Worm (Caenorhabditis elegans): Measurements from ENCODE around the gene ggtb-1.

ggtb-1 gene

DNA sequence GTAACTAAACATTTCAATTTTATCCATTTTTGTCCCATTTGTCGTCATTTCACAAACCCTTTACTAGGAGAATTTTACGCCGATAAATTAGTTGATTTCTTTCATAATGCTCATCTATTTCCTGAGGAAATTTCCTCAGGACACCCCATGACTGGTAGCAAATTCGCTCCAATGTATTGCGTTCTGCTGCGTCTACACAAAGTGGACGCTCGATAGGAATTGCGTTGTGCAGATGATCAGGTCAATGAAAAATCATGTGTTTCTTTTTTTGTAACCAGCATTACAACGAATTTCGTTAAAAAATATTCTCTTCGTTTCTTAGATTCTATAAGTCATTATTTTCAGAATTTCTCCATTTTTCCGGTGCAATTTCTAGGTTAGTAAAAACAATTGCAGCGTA is 48.3 kb downstream of the ggtb-1 start, which contains the start of gene epg-4 (continued):
- TF ChIP-seq ceh-44 (GFP tag; IDR thresholded peaks at IDR 0.05) (no peak), ztf-7 (tag; optimal IDR thresholded peaks at IDR 0.05) (no peak), Y105C5A.15 (GFP tag; IDR thresholded peaks at IDR 0.05) (no peak), Y48G9A.11 (GFP tag; IDR thresholded peaks at IDR 0.05) (no peak), R02D3.7 (tag; optimal IDR thresholded peaks at IDR 0.05) (no peak), pha-4 (GFP tag; IDR thresholded peaks at IDR 0.05) (peak; percentile 63; the same call in 1 of the 2 replicates), pha-4 (tag; optimal IDR thresholded peaks at IDR 0.05) (peak; percentile 31), nhr-10 (tag; optimal IDR thresholded peaks at IDR 0.05) (no peak), nhr-41 (GFP tag; IDR thresholded peaks at IDR 0.05) (no peak), ceh-32 (tag; optimal IDR thresholded peaks at IDR 0.05; ENCODE audit: poor library complexity) (no peak), T20F7.1 (GFP tag; optimal IDR thresholded peaks at IDR 0.05) (peak; percentile 61), rbr-2 (tag; optimal IDR thresholded peaks at IDR 0.05) (no peak), daf-19 (GFP tag; conservative IDR thresholded peaks at IDR 0.05) (no peak), saeg-2 (GFP tag; IDR thresholded peaks at IDR 0.05) (no peak), ceh-82 (tag; optimal IDR thresholded peaks at IDR 0.05) (no peak), daf-12 (tag; optimal IDR thresholded peaks at IDR 0.05) (no peak), dmd-6 (GFP tag; IDR thresholded peaks at IDR 0.05) (no peak), lim-7 (GFP tag; IDR thresholded peaks at IDR 0.05) (0 out of 2 replicates have a peak, but pooled peaks have one; percentile 3), mdt-29 (GFP tag; IDR thresholded peaks at IDR 0.05) (no peak), mes-2 (tag; optimal IDR thresholded peaks at IDR 0.05; ENCODE audit: poor library complexity, severe bottlenecking) (peak; percentile 66), lir-3 (tag; optimal IDR thresholded peaks at IDR 0.05) (no peak), ceh-62 (tag; optimal IDR thresholded peaks at IDR 0.05) (no peak), ama-1 (optimal IDR thresholded peaks at IDR 0.05) (peak; percentile 76), daf-16 (GFP tag; optimal IDR thresholded peaks at IDR 0.05) (no peak), daf-16 (tag; optimal IDR thresholded peaks at IDR 0.05) (no peak), ceh-20 (GFP tag; IDR thresholded peaks at IDR 0.05) (no peak), nhr-76 (tag; optimal IDR thresholded peaks at IDR 0.05) (no peak)

DNA sequence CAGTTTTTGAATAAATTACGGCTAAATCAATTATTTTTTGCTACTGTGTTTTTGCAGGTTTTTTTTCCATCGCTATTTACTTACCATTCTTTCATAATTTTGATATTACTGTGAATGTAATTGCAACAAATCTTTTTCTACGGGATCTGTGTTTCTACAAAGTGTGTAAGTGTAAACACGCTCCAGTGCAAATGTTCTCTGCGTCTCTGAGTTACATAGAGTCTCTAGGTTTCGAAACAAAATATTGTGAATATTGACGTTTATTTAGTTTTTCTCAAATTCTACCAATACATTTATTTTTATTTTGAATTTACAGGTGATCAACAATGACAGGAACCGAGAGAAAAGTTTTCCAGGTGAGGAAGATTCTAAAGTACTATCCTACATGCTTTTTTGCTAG is 50.5 kb downstream of the ggtb-1 start, which contains the start of gene yju-2:
yju-2 (plus strand) TSS at position 315 of the 400 bp plus-strand sequence.
- TF ChIP-seq T20F7.1 (GFP tag; optimal IDR thresholded peaks at IDR 0.05) (peak; percentile 62), nhr-237 (tag; optimal IDR thresholded peaks at IDR 0.05) (no peak), unc-39 (tag; optimal IDR thresholded peaks at IDR 0.05) (no peak), mxl-3 (GFP tag; optimal IDR thresholded peaks at IDR 0.05) (no peak), lsy-2 (tag; optimal IDR thresholded peaks at IDR 0.05) (peak in 1 of 2 experiments; percentile 86), dve-1 (tag; optimal IDR thresholded peaks at IDR 0.05; ENCODE audit: insufficient read depth) (peak; percentile 55), zfp-3 (GFP tag; conservative IDR thresholded peaks at IDR 0.05) (no peak), ama-1 (optimal IDR thresholded peaks at IDR 0.05) (peak; percentile 1), dmd-8 (GFP tag; IDR thresholded peaks at IDR 0.05) (no peak), zip-2 (tag; optimal IDR thresholded peaks at IDR 0.05) (no peak), hmg-1.1 (GFP tag; IDR thresholded peaks at IDR 0.05) (no peak), lin-29 (GFP tag; IDR thresholded peaks at IDR 0.05) (no peak), pha-4 (GFP tag; IDR thresholded peaks at IDR 0.05) (no peak), pha-4 (tag; optimal IDR thresholded peaks at IDR 0.05) (peak; percentile 3), lir-3 (tag; optimal IDR thresholded peaks at IDR 0.05) (no peak), tag-97 (GFP tag; IDR thresholded peaks at IDR 0.05) (no peak), Y5F2A.4 (GFP tag; optimal IDR thresholded peaks at IDR 0.05) (no peak), lin-13 (GFP tag; optimal IDR thresholded peaks at IDR 0.05) (peak; percentile 72), ZK546.5 (tag; optimal IDR thresholded peaks at IDR 0.05) (no peak), nhr-76 (tag; optimal IDR thresholded peaks at IDR 0.05) (no peak), hif-1 (tag; optimal IDR thresholded peaks at IDR 0.05) (peak in 1 of 2 experiments; percentile 47), jun-1 (tag; optimal IDR thresholded peaks at IDR 0.05) (no peak), set-16 (GFP tag; IDR thresholded peaks at IDR 0.05) (no peak), ceh-20 (GFP tag; IDR thresholded peaks at IDR 0.05) (no peak), egl-27 (tag; optimal IDR thresholded peaks at IDR 0.05) (no peak), nhr-48 (tag; optimal IDR thresholded peaks at IDR 0.05) (no peak), mep-1 (tag; optimal IDR thresholded peaks at IDR 0.05) (peak; percentile 78), lim-7 (GFP tag; IDR thresholded peaks at IDR 0.05) (no peak), nhr-77 (tag; optimal IDR thresholded peaks at IDR 0.05) (peak; percentile 32), zfp-2 (tag; optimal IDR thresholded peaks at IDR 0.05) (peak; percentile 36), gei-8 (GFP tag; optimal IDR thresholded peaks at IDR 0.05) (no peak), php-3 (GFP tag; IDR thresholded peaks at IDR 0.05) (no peak), daf-12 (tag; optimal IDR thresholded peaks at IDR 0.05) (no peak)

Data from whole organism, L4 larva.